Worm (Caenorhabditis elegans): ENCODE measurements around the gene rnp-4.

- TF ChIP-seq fkh-2 (tag; optimal IDR thresholded peaks at IDR 0.05): no peak
- no peak for TF ChIP-seq skn-1 (tag; optimal IDR thresholded peaks at IDR 0.05)
- TF ChIP-seq ama-1 (optimal IDR thresholded peaks at IDR 0.05): no peak
- no peak for TF ChIP-seq unc-39 (tag; optimal IDR thresholded peaks at IDR 0.05)
- no peak for TF ChIP-seq elt-1 (tag; optimal IDR thresholded peaks at IDR 0.05)
- TF ChIP-seq jun-1 (tag; optimal IDR thresholded peaks at IDR 0.05): no peak
- TF ChIP-seq elt-3 (tag; optimal IDR thresholded peaks at IDR 0.05): no peak
- no peak for TF ChIP-seq lin-39 (tag; optimal IDR thresholded peaks at IDR 0.05)
Observed at ce11 chrIII:4429402-4429801, 23.3 kb downstream of the rnp-4 start, which contains the start of gene C28A5.6.

All from whole organism, L3 larva.